Comparison of ENCODE assay signal across 3 worm cellular contexts in the genomic region with DNA sequence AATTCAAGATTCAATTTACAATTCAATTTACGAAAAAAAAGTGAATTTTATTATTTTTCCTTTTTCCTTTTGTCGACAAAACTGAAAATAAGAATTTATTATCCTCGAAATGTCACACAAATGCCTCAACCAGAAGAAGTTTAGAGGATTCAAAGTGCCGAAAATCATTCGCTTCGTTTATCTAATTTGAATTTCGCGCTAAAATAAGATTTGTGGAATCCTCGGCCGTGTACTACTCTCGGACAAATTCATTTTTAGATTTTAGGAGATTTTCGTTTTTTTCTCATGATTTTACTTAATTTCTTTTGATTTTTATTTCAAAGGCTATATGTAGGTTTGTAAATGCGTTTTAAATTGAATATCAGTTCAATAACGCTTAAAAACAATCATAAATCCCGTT.
A peak's percentile ranks its signal among the peaks of the same experiment; 100 is the strongest.
TF ChIP-seq lines count a peak whose summit lies in the region.

No protein-coding gene starts in this region.

TF ChIP-seq in whole organism, L1 larva, 84 proteins besides CTCF, POLR2A, EP300 and RAD21:
- TF ChIP-seq lin-35 (GFP tag; optimal IDR thresholded peaks at IDR 0.05; lab: Kevin White, UChicago): peak in 1 of 2 experiments; percentile 26
- no peak for TF ChIP-seq efl-3 (GFP tag; optimal IDR thresholded peaks at IDR 0.05; lab: Kevin White, UChicago)
- TF ChIP-seq egl-13 (tag; optimal IDR thresholded peaks at IDR 0.05; lab: Kevin White, UChicago): no peak
- no peak for TF ChIP-seq ztf-4 (tag; optimal IDR thresholded peaks at IDR 0.05; lab: Kevin White, UChicago)
- TF ChIP-seq dpl-1 (GFP tag; optimal IDR thresholded peaks at IDR 0.05; lab: Kevin White, UChicago): peak; percentile 49 to 69 (median 56)
- TF ChIP-seq grh-1 (GFP tag; IDR thresholded peaks at IDR 0.05; lab: Robert Waterston, UW): 0 out of 2 replicates have a peak, but pooled peaks have one; percentile 10
- no peak for TF ChIP-seq lin-15B (tag; optimal IDR thresholded peaks at IDR 0.05; lab: Kevin White, UChicago)
- peak; percentile 13 for TF ChIP-seq rnt-1 (tag; optimal IDR thresholded peaks at IDR 0.05; lab: Kevin White, UChicago)
- peak; percentile 72 to 89 for TF ChIP-seq efl-1 (optimal IDR thresholded peaks at IDR 0.05; lab: Kevin White, UChicago)
- peak; percentile 64 to 95 for TF ChIP-seq efl-1 (GFP tag; optimal IDR thresholded peaks at IDR 0.05 in 1 of 2; lab: Kevin White, UChicago)
- no peak for TF ChIP-seq fkh-10 (GFP tag; optimal IDR thresholded peaks at IDR 0.05; lab: Kevin White, UChicago)
- no peak for TF ChIP-seq ceh-8 (GFP tag; optimal IDR thresholded peaks at IDR 0.05; lab: Kevin White, UChicago)
- no peak for TF ChIP-seq mab-9 (GFP tag; IDR thresholded peaks at IDR 0.05; lab: Robert Waterston, UW)

TF ChIP-seq in whole organism, L4 larva, 104 proteins besides CTCF, POLR2A, EP300 and RAD21:
- peak; percentile 38 for TF ChIP-seq mes-2 (tag; optimal IDR thresholded peaks at IDR 0.05; lab: Kevin White, UChicago; ENCODE audit: poor library complexity, severe bottlenecking)
- peak; percentile 43 for TF ChIP-seq dpl-1 (GFP tag; optimal IDR thresholded peaks at IDR 0.05; lab: Kevin White, UChicago)
- TF ChIP-seq F44E2.7 (GFP tag; IDR thresholded peaks at IDR 0.05; lab: Robert Waterston, UW): no peak

TF ChIP-seq in whole organism, young adult, 124 proteins besides CTCF, POLR2A, EP300 and RAD21:
- TF ChIP-seq zfh-2 (GFP tag; conservative IDR thresholded peaks at IDR 0.05; lab: Robert Waterston, UW) (no peak), rcor-1 (GFP tag; IDR thresholded peaks at IDR 0.05; lab: Robert Waterston, UW) (0 out of 2 replicates have a peak, but pooled peaks have one; percentile 21), snpc-3.4 (tag; optimal IDR thresholded peaks at IDR 0.05; lab: Kevin White, UChicago) (no peak), ama-1 (optimal IDR thresholded peaks at IDR 0.05; lab: Kevin White, UChicago) (no peak), ama-1 (GFP tag; optimal IDR thresholded peaks at IDR 0.05; lab: Kevin White, UChicago) (no peak), madf-6 (GFP tag; IDR thresholded peaks at IDR 0.05; lab: Robert Waterston, UW) (peak; percentile 46), F57A8.1 (GFP tag; optimal IDR thresholded peaks at IDR 0.05; lab: Kevin White, UChicago) (no peak), ceh-79 (tag; optimal IDR thresholded peaks at IDR 0.05; lab: Kevin White, UChicago) (no peak), Y53G8AR.9 (GFP tag; conservative IDR thresholded peaks at IDR 0.05; lab: Robert Waterston, UW) (no peak), lin-54 (GFP tag; optimal IDR thresholded peaks at IDR 0.05; lab: Kevin White, UChicago) (peak; percentile 48), somi-1 (GFP tag; optimal IDR thresholded peaks at IDR 0.05; lab: Kevin White, UChicago) (no peak)
TF ChIP-seq in whole organism, young adult: peak in this region for 3.
